Fruit fly (Drosophila melanogaster) whole organism, wandering third instar larva: ENCODE measurements around the gene CG32036.

ENCODE experiments used
- Abd-B ChIP-seq: fragments of >200 bp; optimal IDR thresholded peaks from 2 replicates; lab custom pipeline; 2017; ENCODE audit warnings: missing biosample characterization, missing genetic modification characterization
- CG32264 ChIP-seq: fragments of 200-800 bp; sonication (Bioruptor generic); optimal IDR thresholded peaks from 2 replicates; lab custom pipeline; 2016; ENCODE audit warnings: missing biosample characterization, missing genetic modification characterization
- CG9705 ChIP-seq: fragments of 200-800 bp; sonication (Bioruptor generic); optimal IDR thresholded peaks from 2 replicates; lab custom pipeline; 2018; ENCODE audit warnings: missing biosample characterization, mild to moderate bottlenecking, missing genetic modification characterization
- CrebA ChIP-seq: fragments of 200-800 bp; sonication (Bioruptor generic); optimal IDR thresholded peaks from 2 replicates; lab custom pipeline; 2016; ENCODE audit warnings: missing biosample characterization, mild to moderate bottlenecking, missing genetic modification characterization, borderline replicate concordance
- Dfd ChIP-seq: fragments of >200 bp; optimal IDR thresholded peaks from 2 replicates; lab custom pipeline; 2017; ENCODE audit warnings: missing biosample characterization, missing genetic modification characterization
- Dif ChIP-seq: fragments of 200-275, 200-300 bp; sonication (Bioruptor generic); optimal IDR thresholded peaks from 2 replicates; lab custom pipeline; 2018; ENCODE audit warnings: missing biosample characterization, missing genetic modification characterization; ENCODE audit not compliant: partially characterized antibody
- GATAd ChIP-seq: sonication (Bioruptor generic); optimal IDR thresholded peaks from 2 replicates; lab custom pipeline; 2016; ENCODE audit warnings: missing biosample characterization, missing genetic modification characterization
- HLH106 ChIP-seq: fragments of 200-800 bp; optimal IDR thresholded peaks from 3 replicates; lab custom pipeline; 2019; ENCODE audit warnings: missing biosample characterization, mild to moderate bottlenecking, missing genetic modification characterization, moderate library complexity
- Hnf4 ChIP-seq: fragments of 200-800 bp; sonication (Bioruptor generic); optimal IDR thresholded peaks from 2 replicates; lab custom pipeline; 2016; ENCODE audit warnings: missing biosample characterization, mild to moderate bottlenecking, missing genetic modification characterization
- Hr78 ChIP-seq: fragments of >200 bp; optimal IDR thresholded peaks from 2 replicates; lab custom pipeline; 2017; ENCODE audit warnings: missing biosample characterization, missing genetic modification characterization
- Hr83 ChIP-seq: fragments of 200-300 bp; sonication (Bioruptor generic); optimal IDR thresholded peaks from 2 replicates; lab custom pipeline; 2016; ENCODE audit warnings: missing biosample characterization, mild to moderate bottlenecking, missing genetic modification characterization, moderate library complexity; ENCODE audit not compliant: poor library complexity, severe bottlenecking
- Jra ChIP-seq: sonication (Bioruptor generic); optimal IDR thresholded peaks from 2 replicates; lab custom pipeline; 2016; ENCODE audit warnings: missing biosample characterization, missing genetic modification characterization
- Mio ChIP-seq: sonication (Bioruptor generic); optimal IDR thresholded peaks from 2 replicates; lab custom pipeline; 2016; ENCODE audit warnings: missing biosample characterization, missing genetic modification characterization
- Myc ChIP-seq: fragments of >200 bp; optimal IDR thresholded peaks from 2 replicates; lab custom pipeline; 2017
- N ChIP-seq: fragments of >200 bp; optimal IDR thresholded peaks from 2 replicates; lab custom pipeline; 2018; ENCODE audit warnings: missing biosample characterization, missing external identifiers, missing genetic modification characterization
- OdsH ChIP-seq: fragments of 200-800 bp; sonication (Bioruptor generic); optimal IDR thresholded peaks from 2 replicates; lab custom pipeline; 2016; ENCODE audit warnings: missing biosample characterization, mild to moderate bottlenecking, missing genetic modification characterization
- Rel ChIP-seq, 2 experiments: fragments of 200-800 bp; sonication (Bioruptor generic) in 1 of 2; optimal IDR thresholded peaks; 2 replicates in 1 of 2; 3 replicates in 1 of 2; lab custom pipeline; 2016 to 2019; ENCODE audit warnings: mild to moderate bottlenecking in 2 of 2, missing biosample characterization in 2 of 2, missing genetic modification characterization in 2 of 2, moderate library complexity in 1 of 2
- Sp1 ChIP-seq: fragments of 200-800 bp; sonication (Bioruptor generic); optimal IDR thresholded peaks from 3 replicates; lab custom pipeline; 2019; ENCODE audit warnings: missing biosample characterization, mild to moderate bottlenecking, missing genetic modification characterization, moderate library complexity
- Vsx2 ChIP-seq: fragments of 200-300, 225-300 bp; sonication (Bioruptor generic); optimal IDR thresholded peaks from 2 replicates; lab custom pipeline; 2018; ENCODE audit warnings: missing biosample characterization, missing genetic modification characterization; ENCODE audit not compliant: partially characterized antibody
- br ChIP-seq: fragments of 200-800 bp; sonication (Bioruptor generic); optimal IDR thresholded peaks from 2 replicates; lab custom pipeline; 2016; ENCODE audit warnings: missing biosample characterization, missing genetic modification characterization
- brk ChIP-seq: fragments of 200-800 bp; sonication (Bioruptor generic); optimal IDR thresholded peaks from 2 replicates; lab custom pipeline; 2016; ENCODE audit warnings: missing biosample characterization, mild to moderate bottlenecking, missing genetic modification characterization
- dl ChIP-seq, 2 experiments: fragments of 175-275, 200-275 bp in 1 of 2; fragments of 200-275 bp in 1 of 2; sonication (Bioruptor generic); optimal IDR thresholded peaks; lab custom pipeline; 2018; ENCODE audit warnings: mild to moderate bottlenecking in 2 of 2, missing biosample characterization in 2 of 2, missing genetic modification characterization in 2 of 2, moderate library complexity in 2 of 2; ENCODE audit not compliant: partially characterized antibody in 2 of 2, insufficient read depth in 1 of 2
- dmrt93B ChIP-seq: fragments of 200-800 bp; sonication (Bioruptor generic); optimal IDR thresholded peaks from 2 replicates; lab custom pipeline; 2018; ENCODE audit warnings: missing biosample characterization, mild to moderate bottlenecking, missing genetic modification characterization
- dsf ChIP-seq: sonication (Bioruptor generic); optimal IDR thresholded peaks from 2 replicates; lab custom pipeline; 2016; ENCODE audit warnings: missing biosample characterization, missing genetic modification characterization, borderline replicate concordance
- ey ChIP-seq: fragments of 200-800 bp; sonication (Bioruptor generic); optimal IDR thresholded peaks from 2 replicates; lab custom pipeline; 2016; ENCODE audit warnings: missing biosample characterization, missing genetic modification characterization
- foxo ChIP-seq, 2 experiments: fragments of 200-800 bp; sonication (Bioruptor generic); optimal IDR thresholded peaks; 2 replicates in 1 of 2; 3 replicates in 1 of 2; lab custom pipeline; 2016 to 2017; ENCODE audit warnings: missing biosample characterization in 2 of 2, missing genetic modification characterization in 2 of 2
- fru ChIP-seq: fragments of 200-800 bp; sonication (Bioruptor generic); optimal IDR thresholded peaks from 3 replicates; lab custom pipeline; 2016; ENCODE audit warnings: missing biosample characterization, mild to moderate bottlenecking, missing genetic modification characterization
- h ChIP-seq: fragments of 200-800 bp; sonication (Bioruptor generic); optimal IDR thresholded peaks from 3 replicates; lab custom pipeline; 2016; ENCODE audit warnings: missing biosample characterization, mild to moderate bottlenecking, missing genetic modification characterization
- jim ChIP-seq: fragments of 175-275, 200-325 bp; sonication (Bioruptor generic); optimal IDR thresholded peaks from 2 replicates; lab custom pipeline; 2016; ENCODE audit warnings: missing biosample characterization, mild to moderate bottlenecking, missing genetic modification characterization
- lola ChIP-seq: fragments of >200 bp; optimal IDR thresholded peaks from 2 replicates; lab custom pipeline; 2017; ENCODE audit warnings: missing biosample characterization, missing genetic modification characterization
- pan ChIP-seq: fragments of >200 bp; optimal IDR thresholded peaks from 2 replicates; lab custom pipeline; 2017
- psq ChIP-seq: fragments of 200-800 bp; sonication (Bioruptor generic); optimal IDR thresholded peaks from 3 replicates; lab custom pipeline; 2017; ENCODE audit warnings: missing biosample characterization, mild to moderate bottlenecking, missing genetic modification characterization, moderate library complexity
- rgr ChIP-seq: fragments of 200-800 bp; sonication (Bioruptor generic); optimal IDR thresholded peaks from 3 replicates; lab custom pipeline; 2016; ENCODE audit warnings: missing biosample characterization, mild to moderate bottlenecking, missing genetic modification characterization
- sage ChIP-seq: fragments of 200-800 bp; sonication (Bioruptor generic); optimal IDR thresholded peaks from 2 replicates; lab custom pipeline; 2016; ENCODE audit warnings: missing biosample characterization, mild to moderate bottlenecking, missing genetic modification characterization
- sv ChIP-seq: fragments of 200-800 bp; sonication (Bioruptor generic); optimal IDR thresholded peaks from 3 replicates; lab custom pipeline; 2016; ENCODE audit warnings: missing biosample characterization, missing genetic modification characterization
- tai ChIP-seq: sonication (Bioruptor generic); optimal IDR thresholded peaks from 2 replicates; lab custom pipeline; 2016; ENCODE audit warnings: missing biosample characterization, missing genetic modification characterization
- usp ChIP-seq: fragments of >200 bp; optimal IDR thresholded peaks from 2 replicates; lab custom pipeline; 2017; ENCODE audit warnings: missing biosample characterization, missing genetic modification characterization
- woc ChIP-seq: sonication (Bioruptor generic); optimal IDR thresholded peaks from 2 replicates; lab custom pipeline; 2016; ENCODE audit warnings: missing biosample characterization, mild to moderate bottlenecking, missing genetic modification characterization

Gene CG32036

DNA sequence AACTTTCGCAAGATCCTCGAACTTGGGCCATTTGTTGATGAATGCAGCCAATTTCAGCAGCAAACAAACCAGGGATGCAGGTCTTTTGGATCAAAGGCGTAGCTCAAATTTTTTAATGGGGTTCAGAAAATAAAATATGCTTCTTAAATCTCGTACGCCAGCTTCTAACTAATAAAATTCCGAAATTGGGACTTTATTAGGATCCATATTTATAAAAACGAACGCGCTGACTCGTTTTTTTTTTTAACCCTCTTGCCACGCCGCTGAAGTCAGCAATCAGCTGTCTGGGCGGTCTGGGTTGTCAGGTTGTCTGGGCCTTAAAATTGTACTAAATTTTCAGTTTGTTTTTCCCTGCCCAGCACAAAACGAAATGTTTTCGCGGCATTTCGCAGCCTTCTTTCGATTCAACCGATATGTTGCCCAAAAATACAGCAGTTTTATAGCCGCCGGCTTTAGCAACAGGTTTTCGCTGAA, 31.4 kb downstream of the CG32036 start, which contains the start of gene CG3437:
CG3437 (minus strand) TSS at position 51 of the 474 bp plus-strand sequence.
- TF ChIP-seq Dif (GFP tag; lab: Kevin White, UChicago) (no peak), tai (GFP tag; lab: Kevin White, UChicago) (no peak), CrebA (GFP tag; lab: Kevin White, UChicago) (no peak), dl (GFP tag; optimal IDR thresholded peaks at IDR 0.05; lab: Kevin White, UChicago; ENCODE audit: insufficient read depth in 1 of 2, partially characterized antibody in 2 of 2) (no peak), Abd-B (GFP tag; lab: Kevin White, UChicago) (no peak), CG9705 (GFP tag; lab: Kevin White, UChicago) (peak; percentile 99), usp (no peak), br (GFP tag; lab: Kevin White, UChicago) (peak; percentile 99), Jra (peak; percentile 98), HLH106 (peak; percentile 99), psq (peak; percentile 97), Dfd (GFP tag; lab: Kevin White, UChicago) (peak; percentile 92), N (GFP tag; lab: Kevin White, UChicago) (no peak), Hr78 (no peak), dsf (peak; percentile 96), h (peak; percentile 99), ey (GFP tag; lab: Kevin White, UChicago) (peak; percentile 99), sage (GFP tag; lab: Kevin White, UChicago) (peak; percentile 98), OdsH (peak; percentile 99), jim (GFP tag; lab: Kevin White, UChicago) (peak; percentile 91), fru (GFP tag; lab: Kevin White, UChicago) (peak; percentile 99), Sp1 (GFP tag; lab: Kevin White, UChicago) (peak; percentile 100), CG32264 (GFP tag; lab: Kevin White, UChicago) (peak; percentile 99), pan (lab: Kevin White, UChicago) (no peak), brk (GFP tag; lab: Kevin White, UChicago) (peak; percentile 98), dmrt93B (GFP tag; lab: Kevin White, UChicago) (peak; percentile 99), Mio (GFP tag; lab: Kevin White, UChicago) (peak; percentile 97), Myc (no peak), sv (GFP tag; lab: Kevin White, UChicago) (peak; percentile 98), Hnf4 (GFP tag; lab: Kevin White, UChicago) (peak; percentile 99), woc (GFP tag; lab: Kevin White, UChicago) (peak; percentile 99), Vsx2 (no peak), Hr83 (GFP tag; lab: Kevin White, UChicago) (peak; percentile 99), rgr (GFP tag; lab: Kevin White, UChicago) (peak; percentile 100), lola (GFP tag; lab: Kevin White, UChicago) (no peak), GATAd (GFP tag; lab: Kevin White, UChicago) (peak; percentile 98), Rel (GFP tag; optimal IDR thresholded peaks at IDR 0.05; lab: Kevin White, UChicago) (peak; percentile 95), Rel (tag; optimal IDR thresholded peaks at IDR 0.05; lab: Kevin White, UChicago) (peak; percentile 89), foxo (GFP tag; optimal IDR thresholded peaks at IDR 0.05; lab: Kevin White, UChicago) (peak; percentile 99 to 100)

DNA sequence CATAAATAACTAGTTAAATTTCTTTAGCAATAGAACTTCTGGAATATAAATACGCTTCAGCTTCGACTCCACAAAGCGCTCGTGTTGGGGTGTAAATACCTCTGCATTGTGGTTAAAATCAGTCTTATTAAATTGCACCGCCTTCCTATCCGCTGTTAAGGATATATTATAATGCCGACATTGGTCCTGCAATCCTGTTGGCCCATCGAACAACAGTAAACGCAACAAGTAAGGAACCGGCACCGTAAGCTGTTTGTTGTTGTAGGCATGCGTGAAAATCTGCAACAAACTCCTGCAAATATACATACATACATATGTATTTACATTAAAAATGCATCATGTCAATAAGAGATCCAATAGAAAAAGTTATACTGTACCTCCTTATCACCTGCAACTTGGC, 32.6 kb downstream of the CG32036 start:
- TF ChIP-seq Hr83 (GFP tag; lab: Kevin White, UChicago) (no peak), sage (GFP tag; lab: Kevin White, UChicago) (no peak), ey (GFP tag; lab: Kevin White, UChicago) (no peak), tai (GFP tag; lab: Kevin White, UChicago) (no peak), dmrt93B (GFP tag; lab: Kevin White, UChicago) (no peak)
